Worm (Caenorhabditis elegans) whole organism, late embryonic: Measurements from ENCODE around the gene ZK632.9.
A peak's percentile ranks its signal among the peaks of the same experiment; 100 is the strongest.

Experiments used
- ceh-48 ChIP-seq: sonication (generic microtip); optimal IDR thresholded peaks from 2 replicates; lab custom pipeline; 2016; ENCODE audit warnings: missing genetic modification characterization, inconsistent platforms, missing compliant biosample characterization
- elt-2 ChIP-seq: sonication (generic microtip); optimal IDR thresholded peaks from 2 replicates; lab custom pipeline; 2016; ENCODE audit warnings: missing genetic modification reagents, missing genetic modification characterization, missing compliant biosample characterization
- gmeb-2 ChIP-seq: sonication (generic microtip); optimal IDR thresholded peaks from 2 replicates; lab custom pipeline; 2016; ENCODE audit warnings: missing genetic modification characterization, inconsistent platforms, missing compliant biosample characterization
- nfya-1 ChIP-seq: sonication (generic microtip); optimal IDR thresholded peaks from 2 replicates; lab custom pipeline; 2017; ENCODE audit warnings: missing genetic modification characterization, mild to moderate bottlenecking, missing compliant biosample characterization, antibody characterized with exemption, moderate library complexity
- nhr-11 ChIP-seq: fragments of 150-350 bp; optimal IDR thresholded peaks from 2 replicates; lab custom pipeline; 2014; ENCODE audit warnings: missing biosample characterization, missing genetic modification characterization
- rnt-1 ChIP-seq: sonication (generic microtip); optimal IDR thresholded peaks from 2 replicates; lab custom pipeline; 2016; ENCODE audit warnings: missing genetic modification characterization, missing compliant biosample characterization
- sox-4 ChIP-seq: sonication (generic microtip); optimal IDR thresholded peaks from 2 replicates; lab custom pipeline; 2017; ENCODE audit warnings: mild to moderate bottlenecking, missing genetic modification characterization, inconsistent platforms, missing compliant biosample characterization
- unc-55 ChIP-seq: sonication (generic microtip); optimal IDR thresholded peaks from 2 replicates; lab custom pipeline; 2017; ENCODE audit warnings: missing biosample characterization, missing genetic modification reagents, missing genetic modification characterization

DNA sequence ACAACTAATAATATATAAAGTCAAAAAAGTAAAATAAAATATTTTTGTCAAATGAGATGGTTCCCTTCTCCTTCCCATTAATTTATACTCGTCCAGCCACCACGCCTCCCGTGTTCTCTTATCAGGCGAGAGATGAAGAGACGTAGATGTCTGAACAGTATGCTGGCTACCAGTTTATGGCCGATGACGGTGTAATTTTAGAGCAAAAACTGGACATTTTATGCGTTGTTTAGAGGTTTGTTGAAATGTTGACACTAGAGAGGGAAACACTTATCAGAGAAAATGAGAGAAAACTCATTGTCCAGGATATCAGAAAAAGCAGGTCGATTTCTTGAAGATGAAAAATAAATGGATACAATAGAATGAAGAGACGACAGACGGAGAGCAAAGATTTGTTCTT is 31.9 kb upstream of the ZK632.9 start:
- TF ChIP-seq rnt-1 (no peak), ceh-48 (tag; lab: Kevin White, UChicago) (no peak), sox-4 (no peak), elt-2 (tag; lab: Kevin White, UChicago) (peak; percentile 58), nfya-1 (tag; lab: Kevin White, UChicago) (no peak), gmeb-2 (tag; lab: Kevin White, UChicago) (no peak), unc-55 (no peak), nhr-11 (tag; lab: Kevin White, UChicago) (no peak)
